Fruit fly (Drosophila melanogaster) whole organism, embryonic: ENCODE results near the gene SecS.

ENCODE experiments used
- Atf6 ChIP-seq: fragments of 200-800 bp; sonication (Bioruptor generic); IDR thresholded peaks from 2 replicates; pipeline ENCODE4 v1.3.6; 2022; ENCODE audit warnings: missing biosample characterization, missing genetic modification characterization
- CG11723 ChIP-seq: fragments of 200-800 bp; sonication (Bioruptor generic); optimal IDR thresholded peaks from 2 replicates; lab custom pipeline; 2017; ENCODE audit warnings: missing biosample characterization, mild to moderate bottlenecking, missing genetic modification characterization
- CG12219 ChIP-seq: fragments of 200-800 bp; sonication (Bioruptor generic); optimal IDR thresholded peaks from 3 replicates; lab custom pipeline; 2018; ENCODE audit warnings: missing biosample characterization, mild to moderate bottlenecking, missing genetic modification characterization
- CG14441 ChIP-seq: fragments of 200-800 bp; sonication (Bioruptor generic); IDR thresholded peaks from 2 replicates; pipeline ENCODE4 v1.3.6; 2022; ENCODE audit warnings: missing biosample characterization, missing genetic modification characterization
- CG14667 ChIP-seq: fragments of 200-800 bp; sonication (Bioruptor generic); IDR thresholded peaks from 2 replicates; pipeline ENCODE4 v1.3.6; 2022; ENCODE audit warnings: missing biosample characterization, missing genetic modification characterization
- CG15269 ChIP-seq: fragments of 200-800 bp; sonication (Bioruptor generic); optimal IDR thresholded peaks from 2 replicates; lab custom pipeline; 2018; ENCODE audit warnings: missing biosample characterization, mild to moderate bottlenecking, missing genetic modification characterization, moderate library complexity
- CG17328 ChIP-seq: fragments of 200-800 bp; sonication (Bioruptor generic); IDR thresholded peaks from 2 replicates; pipeline ENCODE4 v1.3.6; 2022; ENCODE audit warnings: missing biosample characterization, missing genetic modification characterization
- CG2116 ChIP-seq: fragments of 200-800 bp; sonication (Bioruptor generic); optimal IDR thresholded peaks from 3 replicates; lab custom pipeline; 2018; ENCODE audit warnings: missing biosample characterization, mild to moderate bottlenecking, missing genetic modification characterization
- CG2129 ChIP-seq: fragments of 200-800 bp; sonication (Bioruptor generic); IDR thresholded peaks from 2 replicates; pipeline ENCODE4 v1.3.6; 2022; ENCODE audit warnings: missing biosample characterization, missing genetic modification characterization; ENCODE audit not compliant: partially characterized antibody
- CG30020 ChIP-seq: fragments of 200-800 bp; optimal IDR thresholded peaks from 2 replicates; lab custom pipeline; 2019; ENCODE audit warnings: missing biosample characterization, mild to moderate bottlenecking, missing genetic modification characterization, moderate library complexity
- CG32532 ChIP-seq: fragments of 200-800 bp; sonication (Bioruptor generic); IDR thresholded peaks from 2 replicates; pipeline ENCODE4 v1.3.6; 2022; ENCODE audit warnings: missing biosample characterization, missing genetic modification characterization
- CG34376 ChIP-seq: fragments of 200-800 bp; sonication (Bioruptor generic); optimal IDR thresholded peaks from 2 replicates; lab custom pipeline; 2018; ENCODE audit warnings: missing biosample characterization, mild to moderate bottlenecking, missing genetic modification characterization
- CG42726 ChIP-seq: fragments of 200-800 bp; sonication (Bioruptor generic); IDR thresholded peaks from 2 replicates; pipeline ENCODE4 v1.3.6; 2022; ENCODE audit warnings: missing biosample characterization, missing genetic modification characterization; ENCODE audit not compliant: partially characterized antibody
- CG5245 ChIP-seq: fragments of 200-800 bp; sonication (Bioruptor generic); optimal IDR thresholded peaks from 3 replicates; lab custom pipeline; 2016; ENCODE audit warnings: missing biosample characterization, missing genetic modification characterization
- CG7786 ChIP-seq: fragments of 200-800 bp; sonication (Bioruptor generic); optimal IDR thresholded peaks from 2 replicates; lab custom pipeline; 2016; ENCODE audit warnings: missing biosample characterization, missing genetic modification characterization
- CG9609 ChIP-seq: fragments of 200-800 bp; sonication (Bioruptor generic); optimal IDR thresholded peaks from 3 replicates; lab custom pipeline; 2016; ENCODE audit warnings: missing biosample characterization, missing genetic modification characterization
- CkIIα-i1 ChIP-seq: fragments of 200-800 bp; sonication (Bioruptor generic); IDR thresholded peaks from 2 replicates; pipeline ENCODE4 v1.3.6; 2022; ENCODE audit warnings: missing biosample characterization, missing genetic modification characterization
- Doc3 ChIP-seq: fragments of 200-800 bp; sonication (Bioruptor generic); IDR thresholded peaks from 3 replicates; pipeline ENCODE4 v1.3.6; 2022; ENCODE audit warnings: missing biosample characterization, missing genetic modification characterization; ENCODE audit not compliant: partially characterized antibody
- HLHmδ ChIP-seq: fragments of 200-800 bp; sonication (Bioruptor generic); optimal IDR thresholded peaks from 2 replicates; lab custom pipeline; 2018; ENCODE audit warnings: missing biosample characterization, mild to moderate bottlenecking, missing genetic modification characterization, moderate library complexity
- Hr3 ChIP-seq: fragments of 200-800 bp; sonication (Bioruptor generic); optimal IDR thresholded peaks from 3 replicates; lab custom pipeline; 2016; ENCODE audit warnings: missing biosample characterization, missing genetic modification characterization
- Jarid2 ChIP-seq: fragments of 200-800 bp; sonication (Bioruptor generic); optimal IDR thresholded peaks from 3 replicates; lab custom pipeline; 2017; ENCODE audit warnings: mild to moderate bottlenecking, missing biosample characterization, missing genetic modification reagents, missing genetic modification characterization
- Kr ChIP-seq: fragments of 200-800 bp; sonication (Bioruptor generic); optimal IDR thresholded peaks from 2 replicates; lab custom pipeline; 2017; ENCODE audit warnings: missing biosample characterization, mild to moderate bottlenecking, missing genetic modification characterization
- Poxn ChIP-seq: fragments of 200-800 bp; sonication (Bioruptor generic); IDR thresholded peaks from 2 replicates; pipeline ENCODE4 v1.3.6; 2022; ENCODE audit warnings: missing biosample characterization, missing genetic modification characterization
- Scr ChIP-seq: fragments of 200-800 bp; sonication (Bioruptor generic); IDR thresholded peaks from 2 replicates; pipeline ENCODE4 v1.3.6; 2022; ENCODE audit warnings: missing biosample characterization, missing genetic modification characterization; ENCODE audit not compliant: partially characterized antibody
- Sin3A ChIP-seq: fragments of >200 bp; optimal IDR thresholded peaks from 2 replicates; lab custom pipeline; 2018
- Sry-δ ChIP-seq: fragments of 200-800 bp; sonication (Bioruptor generic); optimal IDR thresholded peaks from 2 replicates; lab custom pipeline; 2016; ENCODE audit warnings: missing biosample characterization, missing genetic modification characterization
- Tbp ChIP-seq: fragments of >200 bp; optimal IDR thresholded peaks from 2 replicates; lab custom pipeline; 2018; ENCODE audit warnings: missing biosample characterization, missing genetic modification characterization
- crp ChIP-seq, 2 experiments: fragments of 200-800 bp; sonication (Bioruptor generic); optimal IDR thresholded peaks; 2 replicates in 1 of 2; 3 replicates in 1 of 2; lab custom pipeline; 2017; ENCODE audit warnings: missing biosample characterization in 2 of 2, missing genetic modification characterization in 2 of 2, mild to moderate bottlenecking in 1 of 2, moderate library complexity in 1 of 2
- ham ChIP-seq: fragments of 200-800 bp; sonication (Bioruptor generic); IDR thresholded peaks from 2 replicates; pipeline ENCODE4 v1.3.6; 2022; ENCODE audit warnings: missing biosample characterization, missing genetic modification characterization
- jigr1 ChIP-seq: fragments of 200-800 bp; sonication (Bioruptor generic); IDR thresholded peaks from 3 replicates; pipeline ENCODE4 v1.3.6; 2022; ENCODE audit warnings: missing biosample characterization, missing genetic modification characterization
- kni ChIP-seq: fragments of 200-800 bp; sonication (Bioruptor generic); optimal IDR thresholded peaks from 3 replicates; lab custom pipeline; 2017; ENCODE audit warnings: mild to moderate bottlenecking, missing biosample characterization, missing genetic modification reagents, missing genetic modification characterization
- maf-S ChIP-seq: fragments of 200-800 bp; sonication (Bioruptor generic); optimal IDR thresholded peaks from 2 replicates; lab custom pipeline; 2016; ENCODE audit warnings: missing biosample characterization, missing genetic modification characterization
- nerfin-2 ChIP-seq: fragments of 200-800 bp; sonication (Bioruptor generic); IDR thresholded peaks from 2 replicates; pipeline ENCODE4 v1.3.6; 2022; ENCODE audit warnings: missing biosample characterization, missing genetic modification characterization; ENCODE audit not compliant: partially characterized antibody
- nmo ChIP-seq: fragments of 200-800 bp; sonication (Bioruptor generic); optimal IDR thresholded peaks from 2 replicates; lab custom pipeline; 2018; ENCODE audit warnings: missing biosample characterization, mild to moderate bottlenecking, missing genetic modification characterization, moderate library complexity
- pho ChIP-seq: fragments of 200-800 bp; sonication (Bioruptor generic); optimal IDR thresholded peaks from 2 replicates; lab custom pipeline; 2016; ENCODE audit warnings: missing biosample characterization, missing genetic modification characterization
- pros ChIP-seq: fragments of 200-800 bp; sonication (Bioruptor generic); optimal IDR thresholded peaks from 3 replicates; lab custom pipeline; 2019; ENCODE audit warnings: missing biosample characterization, mild to moderate bottlenecking, missing genetic modification characterization, moderate library complexity
- pzg ChIP-seq: fragments of 200-800 bp; sonication (Bioruptor generic); optimal IDR thresholded peaks from 3 replicates; lab custom pipeline; 2018; ENCODE audit warnings: missing biosample characterization, mild to moderate bottlenecking, missing genetic modification characterization, moderate library complexity
- shn ChIP-seq: fragments of 200-800 bp; sonication (Bioruptor generic); optimal IDR thresholded peaks from 3 replicates; lab custom pipeline; 2016; ENCODE audit warnings: missing biosample characterization, missing genetic modification characterization
- slou ChIP-seq: fragments of 200-800 bp; sonication (Bioruptor generic); optimal IDR thresholded peaks from 3 replicates; lab custom pipeline; 2016; ENCODE audit warnings: missing biosample characterization, missing genetic modification characterization
- slp2 ChIP-seq: fragments of 200-800 bp; sonication (Bioruptor generic); optimal IDR thresholded peaks from 2 replicates; lab custom pipeline; 2016; ENCODE audit warnings: missing biosample characterization, missing genetic modification characterization
- sna ChIP-seq: fragments of 200-800 bp; sonication (Bioruptor generic); IDR thresholded peaks from 2 replicates; pipeline ENCODE4 v1.3.6; 2022; ENCODE audit warnings: missing biosample characterization, missing genetic modification characterization; ENCODE audit not compliant: partially characterized antibody
- sob ChIP-seq: fragments of 200-800 bp; sonication (Bioruptor generic); IDR thresholded peaks from 2 replicates; pipeline ENCODE4 v1.3.6; 2022; ENCODE audit warnings: missing biosample characterization, missing genetic modification characterization
- sqz ChIP-seq: fragments of 200-800 bp; sonication (Bioruptor generic); optimal IDR thresholded peaks from 3 replicates; lab custom pipeline; 2018; ENCODE audit warnings: missing biosample characterization, mild to moderate bottlenecking, missing genetic modification characterization
- ssp ChIP-seq: fragments of 200-800 bp; sonication (Bioruptor generic); IDR thresholded peaks from 2 replicates; pipeline ENCODE4 v1.3.6; 2022; ENCODE audit warnings: missing biosample characterization, missing genetic modification characterization
- ttk ChIP-seq: fragments of 200-800 bp; sonication (Bioruptor generic); IDR thresholded peaks from 2 replicates; pipeline ENCODE4 v2.1.2; 2022; ENCODE audit warnings: missing biosample characterization, missing genetic modification characterization
- tx ChIP-seq: fragments of 200-800 bp; sonication (Bioruptor generic); optimal IDR thresholded peaks from 2 replicates; lab custom pipeline; 2016; ENCODE audit warnings: missing biosample characterization, missing genetic modification characterization
- unpg ChIP-seq: fragments of 200-800 bp; sonication (Bioruptor generic); optimal IDR thresholded peaks from 3 replicates; lab custom pipeline; 2018; ENCODE audit warnings: missing biosample characterization, mild to moderate bottlenecking, missing genetic modification characterization, moderate library complexity
- vnd ChIP-seq: fragments of 200-800 bp; sonication (Bioruptor generic); IDR thresholded peaks from 3 replicates; pipeline ENCODE4 v1.3.6; 2022; ENCODE audit warnings: missing biosample characterization, missing genetic modification characterization; ENCODE audit not compliant: partially characterized antibody
- vvl ChIP-seq: fragments of 200-800 bp; sonication (Bioruptor generic); IDR thresholded peaks from 2 replicates; pipeline ENCODE4 v1.3.6; 2022; ENCODE audit warnings: missing biosample characterization, missing genetic modification characterization
- wor ChIP-seq: fragments of 200-800 bp; sonication (Bioruptor generic); IDR thresholded peaks from 2 replicates; pipeline ENCODE4 v1.3.6; 2022; ENCODE audit warnings: missing biosample characterization, missing genetic modification characterization
- zen ChIP-seq: fragments of 200-800 bp; sonication (Bioruptor generic); optimal IDR thresholded peaks from 3 replicates; lab custom pipeline; 2018; ENCODE audit warnings: missing biosample characterization, mild to moderate bottlenecking, missing genetic modification characterization, moderate library complexity

The SecS gene

DNA sequence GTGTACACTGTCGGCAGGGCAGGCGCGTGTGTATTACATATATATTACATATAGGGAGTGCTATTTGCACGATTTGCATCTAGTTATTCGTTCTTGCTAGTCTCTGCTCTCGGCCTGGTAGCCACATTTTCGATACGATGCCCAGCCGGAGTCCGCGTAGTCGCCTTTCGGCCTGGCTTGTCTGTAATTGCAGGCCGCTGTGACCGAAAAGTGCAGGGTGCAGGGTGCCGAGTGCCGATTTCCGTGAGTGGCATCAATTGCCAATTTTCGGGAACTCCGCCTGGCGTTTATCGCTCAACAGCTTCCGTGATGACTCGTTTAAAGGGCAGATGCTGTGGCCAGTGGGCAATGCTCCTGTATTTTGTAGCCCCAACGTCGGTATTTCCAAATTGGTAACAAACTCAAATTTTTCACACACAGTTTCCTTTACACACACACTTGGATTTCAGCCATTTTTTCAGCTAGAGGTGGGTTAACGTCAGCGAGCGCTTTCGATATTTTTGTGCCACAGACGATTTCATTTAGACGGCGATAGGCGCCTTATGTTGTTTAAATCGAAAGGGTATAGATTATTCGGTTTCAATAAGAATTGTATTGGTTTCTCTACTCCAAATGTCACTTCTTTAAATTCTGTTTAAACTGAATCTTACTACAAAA, 13.2 kb upstream of the SecS start, which contains the start of gene CG2926 (continued):
- TF ChIP-seq vnd (GFP tag; lab: Robert Waterston, UW) (peak; percentile 81), Poxn (GFP tag; lab: Robert Waterston, UW) (no peak), ssp (GFP tag; lab: Robert Waterston, UW) (peak; percentile 56), pros (GFP tag; lab: Kevin White, UChicago) (no peak), slou (GFP tag; lab: Kevin White, UChicago) (peak; percentile 16), CG11723 (no peak), nerfin-2 (peak; percentile 59), pho (GFP tag; lab: Kevin White, UChicago) (peak; percentile 60), ham (GFP tag; lab: Robert Waterston, UW) (no peak), sna (peak; percentile 59), CG14667 (no peak), CG7786 (GFP tag; lab: Kevin White, UChicago) (peak; percentile 39), Sin3A (lab: Kevin White, UChicago) (peak; percentile 45), CG14441 (0 out of 2 replicates have a peak, but pooled peaks have one; percentile 18), crp (GFP tag; optimal IDR thresholded peaks at IDR 0.05; lab: Kevin White, UChicago) (peak in 1 of 2 experiments; percentile 33), sob (GFP tag; lab: Robert Waterston, UW) (peak; percentile 55; the same call in 1 of the 2 replicates), jigr1 (GFP tag; lab: Robert Waterston, UW) (no peak), Kr (GFP tag; lab: Kevin White, UChicago) (no peak), CG30020 (tag; lab: Kevin White, UChicago) (peak; percentile 81), CG42726 (GFP tag; lab: Robert Waterston, UW) (peak; percentile 88), CG2129 (GFP tag; lab: Robert Waterston, UW) (peak; percentile 68), CG32532 (GFP tag; lab: Robert Waterston, UW) (peak; percentile 64), CG2116 (peak; percentile 69), CG34376 (GFP tag; lab: Kevin White, UChicago) (peak; percentile 15), CG9609 (GFP tag; lab: Kevin White, UChicago) (peak; percentile 44), HLHmδ (GFP tag; lab: Kevin White, UChicago) (no peak), pzg (GFP tag; lab: Kevin White, UChicago) (peak; percentile 71), maf-S (peak; percentile 20), ttk (GFP tag; lab: Robert Waterston, UW) (0 out of 2 replicates have a peak, but pooled peaks have one; percentile 5), shn (peak; percentile 58), Atf6 (GFP tag; lab: Robert Waterston, UW) (peak; percentile 58), CG5245 (peak; percentile 94), vvl (GFP tag; lab: Robert Waterston, UW) (peak; percentile 51), Sry-δ (GFP tag; lab: Kevin White, UChicago) (peak; percentile 96), zen (tag; lab: Kevin White, UChicago) (no peak), nmo (GFP tag; lab: Kevin White, UChicago) (peak; percentile 37)

DNA sequence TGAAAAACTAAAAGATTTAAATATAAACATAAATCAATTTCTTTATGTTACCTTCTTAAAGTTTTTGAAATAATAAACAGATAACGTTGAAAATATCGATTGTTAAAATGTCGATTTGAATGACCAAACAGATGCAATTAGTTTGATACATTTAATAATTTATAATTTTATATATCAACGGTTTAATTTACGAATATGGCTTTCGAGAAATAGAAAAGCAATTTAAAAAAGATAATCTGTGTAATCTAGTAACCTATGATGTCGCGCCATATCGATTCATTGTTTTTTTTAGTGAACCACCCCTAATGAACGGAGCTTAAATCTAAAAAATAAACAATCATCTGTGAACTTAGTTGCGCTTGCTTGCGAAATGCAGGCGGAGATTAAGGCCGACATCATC, 12.7 kb upstream of the SecS start, which contains the start of gene PolZ2:
TSS of gene PolZ2 (plus strand) at position 301 of the 400 bp plus-strand sequence.
- no peak for TF ChIP-seq Sry-δ (GFP tag; lab: Kevin White, UChicago)
- TF ChIP-seq CG17328 (GFP tag; lab: Robert Waterston, UW): no peak
- no peak for TF ChIP-seq sqz (GFP tag; lab: Kevin White, UChicago)
- peak; percentile 36; the same call in 1 of the 2 replicates for TF ChIP-seq Scr (GFP tag; lab: Robert Waterston, UW)
- no peak for TF ChIP-seq CG15269
- no peak for TF ChIP-seq CkIIα-i1 (GFP tag; lab: Robert Waterston, UW)
- no peak for TF ChIP-seq slp2
- TF ChIP-seq CG14441: no peak
- no peak for TF ChIP-seq CG12219 (GFP tag; lab: Kevin White, UChicago)
- TF ChIP-seq Tbp: no peak
- TF ChIP-seq CG30020 (tag; lab: Kevin White, UChicago): peak; percentile 25
- TF ChIP-seq Doc3 (GFP tag; lab: Robert Waterston, UW): no peak
- TF ChIP-seq wor (GFP tag; lab: Robert Waterston, UW): no peak
- TF ChIP-seq Hr3 (GFP tag; lab: Kevin White, UChicago): no peak
- TF ChIP-seq tx (GFP tag; lab: Kevin White, UChicago): no peak
- no peak for TF ChIP-seq Jarid2
- TF ChIP-seq unpg (GFP tag; lab: Kevin White, UChicago): no peak
- no peak for TF ChIP-seq kni (GFP tag; lab: Kevin White, UChicago)
